Worm (Caenorhabditis elegans) whole organism, L2 larva: Measurements from ENCODE around the gene rnp-7.

Source experiments
- C34F6.9 ChIP-seq: fragments of 150-350 bp; optimal IDR thresholded peaks from 2 replicates; lab custom pipeline; 2014; ENCODE audit warnings: missing biosample characterization, missing genetic modification characterization
- F13H6.1 ChIP-seq: sonication (generic microtip); optimal IDR thresholded peaks from 2 replicates; lab custom pipeline; 2016; ENCODE audit warnings: missing genetic modification characterization, missing compliant biosample characterization
- R02D3.7 ChIP-seq: fragments of 150-350 bp; optimal IDR thresholded peaks from 2 replicates; lab custom pipeline; 2014; ENCODE audit warnings: missing biosample characterization, missing genetic modification characterization
- Y55F3AM.14 ChIP-seq: fragments of 200-800 bp; sonication (Bioruptor generic); optimal IDR thresholded peaks from 2 replicates; lab custom pipeline; 2018; ENCODE audit warnings: mild to moderate bottlenecking, missing genetic modification characterization, missing compliant biosample characterization
- ZK546.5 ChIP-seq: sonication (generic microtip); optimal IDR thresholded peaks from 2 replicates; lab custom pipeline; 2017; ENCODE audit warnings: missing biosample characterization, missing genetic modification characterization
- alr-1 ChIP-seq: fragments of 150-350 bp; optimal IDR thresholded peaks from 2 replicates; lab custom pipeline; 2014; ENCODE audit warnings: missing biosample characterization, missing genetic modification characterization
- aly-2 ChIP-seq: fragments of 150-350 bp; optimal IDR thresholded peaks from 2 replicates; lab custom pipeline; 2014; ENCODE audit warnings: missing biosample characterization, missing genetic modification characterization
- ama-1 ChIP-seq: fragments of 150-350 bp; optimal IDR thresholded peaks from 2 replicates; lab custom pipeline; 2018; ENCODE audit warnings: inconsistent platforms
- blmp-1 ChIP-seq: sonication (generic microtip); optimal IDR thresholded peaks from 2 replicates; lab custom pipeline; 2017; ENCODE audit warnings: missing genetic modification characterization, mild to moderate bottlenecking, missing compliant biosample characterization, antibody characterized with exemption, moderate library complexity; ENCODE audit not compliant: insufficient read depth
- ceh-16 ChIP-seq: fragments of 150-350 bp; optimal IDR thresholded peaks from 2 replicates; lab custom pipeline; 2014; ENCODE audit warnings: missing biosample characterization, missing genetic modification characterization
- ceh-82 ChIP-seq: fragments of 150-350 bp; optimal IDR thresholded peaks from 2 replicates; lab custom pipeline; 2014; ENCODE audit warnings: missing biosample characterization, missing genetic modification characterization
- crh-2 ChIP-seq: sonication (generic microtip); optimal IDR thresholded peaks from 2 replicates; lab custom pipeline; 2017; ENCODE audit warnings: missing biosample characterization, missing genetic modification characterization
- dmd-4 ChIP-seq: sonication (generic microtip); optimal IDR thresholded peaks from 2 replicates; lab custom pipeline; 2017; ENCODE audit warnings: missing biosample characterization, missing genetic modification characterization
- egl-27 ChIP-seq: sonication (generic microtip); optimal IDR thresholded peaks from 3 replicates; lab custom pipeline; 2017; ENCODE audit warnings: missing biosample characterization, missing genetic modification reagents, missing genetic modification characterization
- elt-1 ChIP-seq: fragments of 150-350 bp; optimal IDR thresholded peaks from 2 replicates; lab custom pipeline; 2014; ENCODE audit warnings: missing biosample characterization, missing genetic modification characterization
- elt-3 ChIP-seq: sonication (generic microtip); optimal IDR thresholded peaks from 2 replicates; lab custom pipeline; 2017; ENCODE audit warnings: missing biosample characterization, missing genetic modification characterization
- fos-1 ChIP-seq: fragments of 150-350 bp; optimal IDR thresholded peaks from 2 replicates; lab custom pipeline; 2014; ENCODE audit warnings: missing biosample characterization, missing genetic modification characterization
- gmeb-1 ChIP-seq: fragments of 150-350 bp; optimal IDR thresholded peaks from 2 replicates; lab custom pipeline; 2014; ENCODE audit warnings: missing biosample characterization, missing genetic modification characterization
- lin-11 ChIP-seq: fragments of 150-350 bp; sonication (generic microtip); optimal IDR thresholded peaks from 2 replicates; lab custom pipeline; 2014; ENCODE audit warnings: missing biosample characterization, missing genetic modification characterization, inconsistent platforms, mixed read lengths
- lin-13 ChIP-seq: fragments of 150-350 bp; optimal IDR thresholded peaks from 2 replicates; lab custom pipeline; 2014; ENCODE audit warnings: missing biosample characterization, missing genetic modification reagents, missing genetic modification characterization
- lin-39 ChIP-seq: fragments of 150-350 bp; optimal IDR thresholded peaks from 2 replicates; lab custom pipeline; 2014; ENCODE audit warnings: missing biosample characterization, missing genetic modification reagents, missing genetic modification characterization
- lsy-2 ChIP-seq, 2 experiments: fragments of 150-350 bp in 1 of 2; sonication (generic microtip) in 1 of 2; optimal IDR thresholded peaks; 2 replicates each; lab custom pipeline; 2014 to 2017; ENCODE audit warnings: missing biosample characterization in 2 of 2, missing genetic modification characterization in 2 of 2
- mab-5 ChIP-seq: fragments of 150-350 bp; optimal IDR thresholded peaks from 2 replicates; lab custom pipeline; 2014; ENCODE audit warnings: missing biosample characterization, missing genetic modification characterization
- mbf-1 ChIP-seq: sonication (generic microtip); optimal IDR thresholded peaks from 2 replicates; lab custom pipeline; 2017; ENCODE audit warnings: missing biosample characterization, missing genetic modification characterization
- mdl-1 ChIP-seq, 2 experiments: fragments of 150-350 bp in 1 of 2; sonication (generic microtip) in 1 of 2; optimal IDR thresholded peaks; 2 replicates each; lab custom pipeline; 2017; ENCODE audit warnings: missing biosample characterization in 2 of 2, missing genetic modification characterization in 2 of 2
- nhr-10 ChIP-seq: sonication (generic microtip); optimal IDR thresholded peaks from 2 replicates; lab custom pipeline; 2017; ENCODE audit warnings: missing biosample characterization, missing genetic modification characterization
- nhr-11 ChIP-seq: fragments of 150-350 bp; optimal IDR thresholded peaks from 2 replicates; lab custom pipeline; 2014; ENCODE audit warnings: missing biosample characterization, missing genetic modification characterization
- nhr-12 ChIP-seq: fragments of 150-350 bp; optimal IDR thresholded peaks from 2 replicates; lab custom pipeline; 2014; ENCODE audit warnings: missing biosample characterization, missing genetic modification characterization
- nhr-129 ChIP-seq: fragments of 150-350 bp; optimal IDR thresholded peaks from 2 replicates; lab custom pipeline; 2014; ENCODE audit warnings: missing biosample characterization, missing genetic modification characterization
- nhr-21 ChIP-seq: fragments of 150-350 bp; optimal IDR thresholded peaks from 2 replicates; lab custom pipeline; 2014; ENCODE audit warnings: missing biosample characterization, missing genetic modification characterization
- nhr-23 ChIP-seq: fragments of 150-350 bp; optimal IDR thresholded peaks from 2 replicates; lab custom pipeline; 2014; ENCODE audit warnings: missing biosample characterization, missing genetic modification reagents, missing genetic modification characterization
- nhr-237 ChIP-seq: fragments of 150-350 bp; optimal IDR thresholded peaks from 2 replicates; lab custom pipeline; 2014; ENCODE audit warnings: missing biosample characterization, missing genetic modification characterization
- nhr-25 ChIP-seq: fragments of 150-350 bp; sonication (generic microtip); optimal IDR thresholded peaks from 3 replicates; lab custom pipeline; 2014; ENCODE audit warnings: missing biosample characterization, missing genetic modification characterization
- nhr-6 ChIP-seq: fragments of 150-350 bp; optimal IDR thresholded peaks from 2 replicates; lab custom pipeline; 2014; ENCODE audit warnings: missing biosample characterization, missing genetic modification characterization
- nhr-77 ChIP-seq: fragments of 150-350 bp; optimal IDR thresholded peaks from 2 replicates; lab custom pipeline; 2014; ENCODE audit warnings: missing biosample characterization, missing genetic modification characterization
- peb-1 ChIP-seq: fragments of 150-350 bp; optimal IDR thresholded peaks from 2 replicates; lab custom pipeline; 2014; ENCODE audit warnings: missing biosample characterization, missing genetic modification characterization
- sem-4 ChIP-seq: fragments of 150-350 bp; optimal IDR thresholded peaks from 2 replicates; lab custom pipeline; 2014; ENCODE audit warnings: missing biosample characterization, missing genetic modification reagents, missing genetic modification characterization
- skn-1 ChIP-seq: sonication (generic microtip); optimal IDR thresholded peaks from 2 replicates; lab custom pipeline; 2017; ENCODE audit warnings: missing biosample characterization, missing genetic modification characterization
- sma-3 ChIP-seq: sonication (generic microtip); optimal IDR thresholded peaks from 2 replicates; lab custom pipeline; 2016; ENCODE audit warnings: missing genetic modification reagents, missing genetic modification characterization, missing compliant biosample characterization
- sma-9 ChIP-seq, 2 experiments: fragments of 150-350 bp in 1 of 2; sonication (generic microtip) in 1 of 2; optimal IDR thresholded peaks; 2 replicates each; lab custom pipeline; 2014 to 2016; ENCODE audit warnings: missing genetic modification characterization in 2 of 2, mild to moderate bottlenecking in 1 of 2, missing biosample characterization in 1 of 2, missing compliant biosample characterization in 1 of 2, missing genetic modification reagents in 1 of 2, moderate library complexity in 1 of 2
- snpc-4 ChIP-seq: fragments of 150-350 bp; optimal IDR thresholded peaks from 2 replicates; lab custom pipeline; 2014; ENCODE audit warnings: missing biosample characterization, missing genetic modification characterization
- unc-39 ChIP-seq: fragments of 150-350 bp; optimal IDR thresholded peaks from 2 replicates; lab custom pipeline; 2014; ENCODE audit warnings: missing biosample characterization, missing genetic modification characterization
- unc-55 ChIP-seq: fragments of 150-350 bp; sonication (generic microtip); optimal IDR thresholded peaks from 3 replicates; lab custom pipeline; 2014; ENCODE audit warnings: missing biosample characterization, missing genetic modification reagents, missing genetic modification characterization
- unc-62 ChIP-seq: fragments of 150-350 bp; optimal IDR thresholded peaks from 2 replicates; lab custom pipeline; 2014; ENCODE audit warnings: missing biosample characterization, missing genetic modification reagents, missing genetic modification characterization
- zag-1 ChIP-seq: fragments of 150-350 bp; optimal IDR thresholded peaks from 2 replicates; lab custom pipeline; 2014; ENCODE audit warnings: missing biosample characterization, missing genetic modification characterization
- ztf-1 ChIP-seq: fragments of 200-800 bp; sonication (Bioruptor generic); conservative IDR thresholded peaks from 2 replicates; pipeline ENCODE4 v1.3.6; 2022; ENCODE audit warnings: missing genetic modification characterization, missing compliant biosample characterization
- ztf-11 ChIP-seq: sonication (generic microtip); optimal IDR thresholded peaks from 2 replicates; lab custom pipeline; 2017; ENCODE audit warnings: missing biosample characterization, missing genetic modification characterization
- ztf-4 ChIP-seq: fragments of 150-350 bp; optimal IDR thresholded peaks from 2 replicates; lab custom pipeline; 2014; ENCODE audit warnings: missing biosample characterization, missing genetic modification characterization

The rnp-7 gene

DNA sequence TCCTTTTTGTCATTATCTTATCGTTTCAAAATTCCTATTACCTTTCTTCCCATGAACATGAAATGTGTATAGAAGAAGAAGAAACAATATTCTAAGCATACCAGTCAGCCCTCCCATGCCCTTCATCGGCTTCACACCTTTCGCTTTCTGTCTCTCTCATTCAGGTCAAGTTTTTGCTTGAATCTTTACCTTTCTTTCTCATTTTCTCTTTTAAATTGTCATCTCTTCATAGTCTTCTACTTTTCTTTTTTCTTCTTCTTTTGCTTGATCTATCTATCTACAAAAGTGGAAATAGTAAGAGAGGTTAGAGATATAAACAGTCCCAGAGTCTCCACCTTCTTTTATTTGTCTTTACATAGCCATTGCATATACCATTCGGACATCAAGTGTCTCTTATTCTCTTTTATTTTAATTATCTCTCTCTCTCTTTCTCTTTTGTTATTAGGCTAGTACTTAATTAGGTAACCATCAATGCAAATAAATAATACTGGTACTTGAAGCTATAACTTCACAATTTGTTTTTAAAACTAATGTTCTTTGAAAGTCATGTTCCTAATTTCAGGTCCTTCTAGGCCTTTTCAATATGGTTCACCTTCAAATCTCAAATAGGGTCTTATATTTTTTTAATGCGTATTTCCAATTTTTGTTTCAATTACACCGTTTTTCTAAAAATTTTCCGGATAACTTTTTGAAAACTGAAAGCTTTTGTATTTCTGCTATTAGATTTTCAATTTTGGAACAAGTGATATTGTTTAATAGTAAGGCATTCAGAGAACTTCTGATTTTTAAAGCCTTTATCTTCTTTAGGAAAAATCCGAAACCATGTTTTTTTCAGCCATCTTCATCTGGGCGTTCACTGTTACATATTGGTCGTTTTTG, 40.7 kb upstream of the rnp-7 start, which contains the start of gene dpy-31 (continued):
- TF ChIP-seq crh-2 (peak; percentile 39), ztf-1 (no peak), lin-13 (GFP tag; lab: Kevin White, UChicago) (no peak), lsy-2 (tag; optimal IDR thresholded peaks at IDR 0.05; lab: Kevin White, UChicago) (peak in 1 of 2 experiments; percentile 37), sma-3 (GFP tag; lab: Kevin White, UChicago) (peak; percentile 33), ZK546.5 (tag; lab: Kevin White, UChicago) (no peak), nhr-11 (tag; lab: Kevin White, UChicago) (no peak), unc-39 (tag; lab: Kevin White, UChicago) (no peak), sma-9 (GFP tag; optimal IDR thresholded peaks at IDR 0.05; lab: Kevin White, UChicago) (peak; percentile 57), sma-9 (tag; optimal IDR thresholded peaks at IDR 0.05; lab: Kevin White, UChicago) (no peak), peb-1 (tag; lab: Kevin White, UChicago) (no peak)

DNA sequence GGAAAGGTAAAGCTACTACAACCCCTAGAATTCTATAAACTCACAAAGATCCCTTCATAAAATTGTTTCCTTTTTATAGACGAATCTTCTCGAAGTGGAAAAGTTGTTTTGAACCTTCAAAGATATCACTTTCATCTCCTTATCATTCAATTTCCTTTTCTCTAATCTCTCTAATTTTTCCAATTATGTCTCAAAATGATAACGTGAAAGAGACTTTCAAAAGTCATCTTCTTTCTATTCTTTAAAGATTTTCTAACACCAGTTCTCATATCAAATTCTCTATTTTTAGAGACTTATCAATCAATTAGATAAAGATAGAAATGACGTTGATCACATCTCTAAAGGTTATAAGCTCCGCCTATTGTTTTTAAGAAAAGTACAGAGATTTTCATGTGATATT, 38.5 kb upstream of the rnp-7 start:
- TF ChIP-seq lin-11 (tag; lab: Kevin White, UChicago) = no peak
- TF ChIP-seq nhr-129 (tag; lab: Kevin White, UChicago) = no peak
- TF ChIP-seq mab-5 (tag; lab: Kevin White, UChicago) = no peak
- peak in 1 of 2 experiments; percentile 4 for TF ChIP-seq lsy-2 (tag; optimal IDR thresholded peaks at IDR 0.05; lab: Kevin White, UChicago)
- TF ChIP-seq crh-2 = no peak
- no peak for TF ChIP-seq elt-1
- TF ChIP-seq nhr-25 (tag; lab: Kevin White, UChicago) = peak; percentile 70
- TF ChIP-seq ama-1 = no peak
- TF ChIP-seq ztf-4 = no peak
- TF ChIP-seq mdl-1 (tag; optimal IDR thresholded peaks at IDR 0.05; lab: Kevin White, UChicago) = peak in 1 of 2 experiments; percentile 2
- no peak for TF ChIP-seq unc-62 (GFP tag; lab: Kevin White, UChicago)
- TF ChIP-seq dmd-4 = no peak
- no peak for TF ChIP-seq ceh-16 (tag; lab: Kevin White, UChicago)
- TF ChIP-seq nhr-6 (tag; lab: Kevin White, UChicago) = no peak
- no peak for TF ChIP-seq nhr-11 (tag; lab: Kevin White, UChicago)
- no peak for TF ChIP-seq unc-39 (tag; lab: Kevin White, UChicago)
- no peak for TF ChIP-seq aly-2 (tag; lab: Kevin White, UChicago)
- no peak for TF ChIP-seq skn-1 (tag; lab: Kevin White, UChicago)
- TF ChIP-seq sma-3 (GFP tag; lab: Kevin White, UChicago) = peak; percentile 14
- no peak for TF ChIP-seq gmeb-1
- no peak for TF ChIP-seq alr-1 (tag; lab: Kevin White, UChicago)
- TF ChIP-seq mbf-1 (tag; lab: Kevin White, UChicago) = no peak
- TF ChIP-seq nhr-23 (tag; lab: Kevin White, UChicago) = no peak
- TF ChIP-seq fos-1 (tag; lab: Kevin White, UChicago) = no peak
- no peak for TF ChIP-seq peb-1 (tag; lab: Kevin White, UChicago)
- TF ChIP-seq egl-27 (tag; lab: Kevin White, UChicago) = peak; percentile 16
- TF ChIP-seq Y55F3AM.14 = no peak
- TF ChIP-seq ZK546.5 (tag; lab: Kevin White, UChicago) = no peak
- no peak for TF ChIP-seq lin-39 (tag; lab: Kevin White, UChicago)
- TF ChIP-seq ztf-11 (tag; lab: Kevin White, UChicago) = no peak
- TF ChIP-seq ztf-1 = no peak
- TF ChIP-seq unc-55 (GFP tag; lab: Kevin White, UChicago) = no peak
- TF ChIP-seq nhr-10 (tag; lab: Kevin White, UChicago) = no peak
- no peak for TF ChIP-seq snpc-4 (tag; lab: Kevin White, UChicago)
- no peak for TF ChIP-seq zag-1 (tag; lab: Kevin White, UChicago)
- TF ChIP-seq nhr-12 (tag; lab: Kevin White, UChicago) = no peak
- no peak for TF ChIP-seq F13H6.1
- peak; percentile 64 for TF ChIP-seq nhr-21
- TF ChIP-seq sem-4 = no peak
- TF ChIP-seq ceh-82 (tag; lab: Kevin White, UChicago) = no peak
- no peak for TF ChIP-seq R02D3.7 (tag; lab: Kevin White, UChicago)
- no peak for TF ChIP-seq elt-3 (tag; lab: Kevin White, UChicago)
- peak; percentile 3 for TF ChIP-seq lin-13 (GFP tag; lab: Kevin White, UChicago)
- TF ChIP-seq sma-9 (GFP tag; optimal IDR thresholded peaks at IDR 0.05; lab: Kevin White, UChicago) = no peak
- TF ChIP-seq sma-9 (tag; optimal IDR thresholded peaks at IDR 0.05; lab: Kevin White, UChicago) = no peak
- no peak for TF ChIP-seq nhr-77 (tag; lab: Kevin White, UChicago)
- TF ChIP-seq nhr-237 (tag; lab: Kevin White, UChicago) = no peak
- peak; percentile 93 for TF ChIP-seq blmp-1
- no peak for TF ChIP-seq C34F6.9 (tag; lab: Kevin White, UChicago)
- TF ChIP-seq, all 48 proteins: peak for 8
